Fruit fly (Drosophila melanogaster): ENCODE results near the gene twin.

The twin gene

DNA sequence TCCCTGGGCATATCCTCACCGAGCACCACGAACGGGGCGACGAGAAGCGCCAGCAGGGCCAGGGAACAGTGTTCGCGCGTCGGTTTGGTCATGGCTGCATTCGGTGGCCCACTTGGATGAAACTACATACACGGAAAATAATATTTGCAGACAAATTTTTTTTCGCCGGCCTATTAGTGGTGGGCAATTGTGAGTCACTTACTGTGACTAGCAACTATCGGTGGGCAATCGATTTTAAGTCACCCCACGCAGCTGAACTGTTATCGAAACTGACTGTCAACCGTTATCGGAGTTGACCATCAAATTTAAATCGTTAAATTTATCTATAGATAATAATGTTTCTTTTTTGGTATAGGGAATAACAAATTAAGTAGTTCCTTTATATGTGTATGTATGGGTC, 52.4 kb downstream of the twin start, which contains the start of gene CG5510 (continued):
- TF ChIP-seq ems (GFP tag; optimal IDR thresholded peaks at IDR 0.05) (peak; percentile 71), vvl (GFP tag; IDR thresholded peaks at IDR 0.05) (peak; percentile 73), ci (GFP tag; IDR thresholded peaks at IDR 0.05) (peak; percentile 71; the same call in 2 of the 3 replicates), CG9797 (GFP tag; optimal IDR thresholded peaks at IDR 0.05) (peak; percentile 57), nerfin-1 (tag; optimal IDR thresholded peaks at IDR 0.05) (no peak), Awh (GFP tag; IDR thresholded peaks at IDR 0.05) (no peak), CG34376 (GFP tag; optimal IDR thresholded peaks at IDR 0.05) (peak; percentile 22), CG13123 (GFP tag; optimal IDR thresholded peaks at IDR 0.05) (no peak), CG7357 (GFP tag; IDR thresholded peaks at IDR 0.05) (0 out of 3 replicates have a peak, but pooled peaks have one; percentile 32), run (tag; optimal IDR thresholded peaks at IDR 0.05) (no peak), Side (GFP tag; optimal IDR thresholded peaks at IDR 0.05) (peak; percentile 62), CG6272 (GFP tag; IDR thresholded peaks at IDR 0.05) (peak; percentile 32; the same call in 1 of the 2 replicates), CG14860 (GFP tag; IDR thresholded peaks at IDR 0.05; ENCODE audit: partially characterized antibody) (peak; percentile 96), Rx (GFP tag; IDR thresholded peaks at IDR 0.05) (0 out of 2 replicates have a peak, but pooled peaks have one; percentile 27), Trl (optimal IDR thresholded peaks at IDR 0.05) (no peak), Trl (GFP tag; optimal IDR thresholded peaks at IDR 0.05) (peak; percentile 40), Spps (tag; optimal IDR thresholded peaks at IDR 0.05) (peak; percentile 5), Dfd (GFP tag; optimal IDR thresholded peaks at IDR 0.05) (no peak), Hand (GFP tag; optimal IDR thresholded peaks at IDR 0.05) (no peak), YL-1 (GFP tag; optimal IDR thresholded peaks at IDR 0.05) (peak; percentile 86), Meics (GFP tag; optimal IDR thresholded peaks at IDR 0.05) (peak; percentile 21), gcm2 (GFP tag; optimal IDR thresholded peaks at IDR 0.05) (no peak), tx (GFP tag; optimal IDR thresholded peaks at IDR 0.05) (peak; percentile 48), chinmo (GFP tag; IDR thresholded peaks at IDR 0.05; ENCODE audit: partially characterized antibody) (peak; percentile 98), grau (tag; optimal IDR thresholded peaks at IDR 0.05) (peak; percentile 53), mirr (GFP tag; optimal IDR thresholded peaks at IDR 0.05) (peak; percentile 30), CG1603 (tag; optimal IDR thresholded peaks at IDR 0.05) (peak; percentile 86), row (GFP tag; IDR thresholded peaks at IDR 0.05) (peak; percentile 83), Doc2 (GFP tag; IDR thresholded peaks at IDR 0.05) (no peak), da (GFP tag; optimal IDR thresholded peaks at IDR 0.05) (no peak), CG10267 (tag; optimal IDR thresholded peaks at IDR 0.05) (peak; percentile 59), CG17186 (GFP tag; optimal IDR thresholded peaks at IDR 0.05) (peak; percentile 80), CG13624 (GFP tag; optimal IDR thresholded peaks at IDR 0.05) (peak; percentile 80), yki (optimal IDR thresholded peaks at IDR 0.05) (no peak), CG10209 (GFP tag; optimal IDR thresholded peaks at IDR 0.05) (peak; percentile 15), CG17912 (GFP tag; optimal IDR thresholded peaks at IDR 0.05) (no peak), CG12391 (tag; optimal IDR thresholded peaks at IDR 0.05) (peak; percentile 45), Ets97D (GFP tag; optimal IDR thresholded peaks at IDR 0.05) (peak; percentile 84), CG9727 (GFP tag; optimal IDR thresholded peaks at IDR 0.05) (no peak), odd (GFP tag; optimal IDR thresholded peaks at IDR 0.05) (no peak), sc (optimal IDR thresholded peaks at IDR 0.05) (no peak), sc (GFP tag; optimal IDR thresholded peaks at IDR 0.05) (no peak), Elba2 (GFP tag; optimal IDR thresholded peaks at IDR 0.05) (peak; percentile 33), eyg (GFP tag; optimal IDR thresholded peaks at IDR 0.05) (peak; percentile 39), C15 (GFP tag; IDR thresholded peaks at IDR 0.05) (no peak), CG10654 (GFP tag; optimal IDR thresholded peaks at IDR 0.05) (no peak), rib (GFP tag; IDR thresholded peaks at IDR 0.05) (peak; percentile 33; the same call in 1 of the 2 replicates), Usf (GFP tag; optimal IDR thresholded peaks at IDR 0.05) (no peak), insv (GFP tag; optimal IDR thresholded peaks at IDR 0.05) (no peak), onecut (GFP tag; IDR thresholded peaks at IDR 0.05) (peak; percentile 39; the same call in 1 of the 2 replicates), danr (GFP tag; IDR thresholded peaks at IDR 0.05) (no peak), lmd (GFP tag; IDR thresholded peaks at IDR 0.05) (peak; percentile 38; the same call in 1 of the 2 replicates), trem (tag; optimal IDR thresholded peaks at IDR 0.05) (peak; percentile 84)
